Fruit fly (Drosophila melanogaster) whole organism, embryonic: Measurements from ENCODE around the gene fzy.

Experiments
- CG10543 ChIP-seq: fragments of 200-800 bp; sonication (Bioruptor generic); optimal IDR thresholded peaks from 3 replicates; lab custom pipeline; 2017; ENCODE audit warnings: missing biosample characterization, mild to moderate bottlenecking, missing genetic modification characterization, moderate library complexity
- CG10959 ChIP-seq: fragments of 200-800 bp; sonication (Bioruptor generic); IDR thresholded peaks from 2 replicates; pipeline ENCODE4 v1.3.6; 2022; ENCODE audit warnings: missing biosample characterization, missing genetic modification characterization
- CG11560 ChIP-seq: fragments of 200-800 bp; sonication (Bioruptor generic); IDR thresholded peaks from 3 replicates; pipeline ENCODE4 v1.3.6; 2022; ENCODE audit warnings: missing biosample characterization, missing genetic modification characterization
- CG12391 ChIP-seq: fragments of 200-800 bp; sonication (Bioruptor generic); optimal IDR thresholded peaks from 3 replicates; lab custom pipeline; 2018; ENCODE audit warnings: missing biosample characterization, mild to moderate bottlenecking, missing genetic modification characterization, moderate library complexity
- CG13424 ChIP-seq: fragments of 200-800 bp; sonication (Bioruptor generic); optimal IDR thresholded peaks from 2 replicates; lab custom pipeline; 2019; ENCODE audit warnings: missing biosample characterization, mild to moderate bottlenecking, missing genetic modification characterization, moderate library complexity
- CG13894 ChIP-seq: fragments of 200-800 bp; sonication (Bioruptor generic); optimal IDR thresholded peaks from 3 replicates; lab custom pipeline; 2018; ENCODE audit warnings: missing biosample characterization, mild to moderate bottlenecking, missing genetic modification characterization, moderate library complexity
- CG15011 ChIP-seq: fragments of 200-800 bp; sonication (Bioruptor generic); optimal IDR thresholded peaks from 3 replicates; lab custom pipeline; 2018; ENCODE audit warnings: missing biosample characterization, mild to moderate bottlenecking, missing genetic modification characterization
- CG15696 ChIP-seq: fragments of 200-800 bp; sonication (Bioruptor generic); optimal IDR thresholded peaks from 2 replicates; lab custom pipeline; 2019; ENCODE audit warnings: missing biosample characterization, mild to moderate bottlenecking, missing genetic modification characterization, moderate library complexity
- CG16779 ChIP-seq: fragments of 200-800 bp; sonication (Bioruptor generic); IDR thresholded peaks from 2 replicates; pipeline ENCODE4 v1.3.6; 2022; ENCODE audit warnings: missing biosample characterization, missing genetic modification characterization
- CG17359 ChIP-seq: fragments of 200-800 bp; sonication (Bioruptor generic); optimal IDR thresholded peaks from 3 replicates; lab custom pipeline; 2018; ENCODE audit warnings: missing biosample characterization, mild to moderate bottlenecking, missing genetic modification characterization, moderate library complexity
- CG17829 ChIP-seq: fragments of 200-800 bp; optimal IDR thresholded peaks from 2 replicates; lab custom pipeline; 2019; ENCODE audit warnings: missing biosample characterization, mild to moderate bottlenecking, missing genetic modification characterization, moderate library complexity
- CG18011 ChIP-seq: fragments of 200-800 bp; sonication (Bioruptor generic); optimal IDR thresholded peaks from 2 replicates; lab custom pipeline; 2017; ENCODE audit warnings: missing biosample characterization, missing genetic modification characterization, mild to moderate bottlenecking, moderate library complexity, missing genotype
- CG31388 ChIP-seq: fragments of 200-800 bp; sonication (Bioruptor generic); optimal IDR thresholded peaks from 2 replicates; lab custom pipeline; 2016; ENCODE audit warnings: missing biosample characterization, missing genetic modification characterization
- CG32772 ChIP-seq: fragments of 200-800 bp; sonication (Bioruptor generic); IDR thresholded peaks from 2 replicates; pipeline ENCODE4 v1.3.6; 2022; ENCODE audit warnings: missing biosample characterization, missing genetic modification characterization
- CG5953 ChIP-seq: fragments of 200-800 bp; sonication (Bioruptor generic); IDR thresholded peaks from 2 replicates; pipeline ENCODE4 v1.3.6; 2022; ENCODE audit warnings: missing biosample characterization, missing genetic modification characterization
- CG6689 ChIP-seq: fragments of 200-800 bp; sonication (Bioruptor generic); IDR thresholded peaks from 2 replicates; pipeline ENCODE4 v1.3.6; 2022; ENCODE audit warnings: missing biosample characterization, missing genetic modification characterization
- CG6765 ChIP-seq: fragments of 200-800 bp; sonication (Bioruptor generic); optimal IDR thresholded peaks from 3 replicates; lab custom pipeline; 2017; ENCODE audit warnings: missing biosample characterization, mild to moderate bottlenecking, missing genetic modification characterization
- CG7928 ChIP-seq: fragments of 200-800 bp; sonication (Bioruptor generic); optimal IDR thresholded peaks from 2 replicates; lab custom pipeline; 2017; ENCODE audit warnings: missing biosample characterization, mild to moderate bottlenecking, missing genetic modification characterization
- Deaf1 ChIP-seq: fragments of 200-800 bp; optimal IDR thresholded peaks from 3 replicates; lab custom pipeline; 2019; ENCODE audit warnings: missing biosample characterization, mild to moderate bottlenecking, missing genetic modification characterization, moderate library complexity
- Dref ChIP-seq: fragments of 200-800 bp; sonication (Bioruptor generic); IDR thresholded peaks from 2 replicates; pipeline ENCODE4 v1.3.6; 2022; ENCODE audit warnings: missing biosample characterization, missing genetic modification characterization
- E2f2 ChIP-seq: fragments of 200-800 bp; sonication (Bioruptor generic); IDR thresholded peaks from 2 replicates; pipeline ENCODE4 v1.3.6; 2022; ENCODE audit warnings: missing biosample characterization, missing genetic modification characterization
- Fer3 ChIP-seq: fragments of 200-800 bp; sonication (Bioruptor generic); optimal IDR thresholded peaks from 2 replicates; lab custom pipeline; 2018; ENCODE audit warnings: missing biosample characterization, mild to moderate bottlenecking, missing genetic modification characterization, moderate library complexity
- Gsc ChIP-seq: fragments of 200-800 bp; sonication (Bioruptor generic); IDR thresholded peaks from 2 replicates; pipeline ENCODE4 v1.3.6; 2022; ENCODE audit warnings: missing biosample characterization, missing genetic modification characterization
- Hey ChIP-seq: fragments of 200-800 bp; sonication (Bioruptor generic); optimal IDR thresholded peaks from 3 replicates; lab custom pipeline; 2018; ENCODE audit warnings: missing biosample characterization, mild to moderate bottlenecking, missing genetic modification characterization
- Hr39 ChIP-seq: fragments of >200 bp; optimal IDR thresholded peaks from 2 replicates; lab custom pipeline; 2017
- MBD-R2 ChIP-seq: fragments of 200-800 bp; sonication (Bioruptor generic); IDR thresholded peaks from 2 replicates; pipeline ENCODE4 v1.3.6; 2022; ENCODE audit warnings: missing biosample characterization, missing genetic modification characterization
- Med ChIP-seq: fragments of 200-800 bp; sonication (Bioruptor generic); peaks from one replicate; lab custom pipeline; 2016; ENCODE audit warnings: missing biosample characterization, missing genetic modification characterization, mild to moderate bottlenecking, inconsistent platforms, moderate library complexity
- Neu2 ChIP-seq: fragments of 200-800 bp; sonication (Bioruptor generic); optimal IDR thresholded peaks from 3 replicates; lab custom pipeline; 2016; ENCODE audit warnings: missing biosample characterization, missing genetic modification characterization, borderline replicate concordance
- Pdp1 ChIP-seq, 2 experiments: fragments of 200-800 bp; sonication (Bioruptor generic); optimal IDR thresholded peaks; 3 replicates each; lab custom pipeline; 2016; ENCODE audit warnings: missing biosample characterization in 2 of 2, missing genetic modification characterization in 2 of 2, mild to moderate bottlenecking in 1 of 2, moderate library complexity in 1 of 2
- Rfx ChIP-seq: fragments of 200-800 bp; sonication (Bioruptor generic); IDR thresholded peaks from 2 replicates; pipeline ENCODE4 v1.3.6; 2022; ENCODE audit warnings: missing biosample characterization, missing genetic modification characterization
- Sry-β ChIP-seq: fragments of 200-800 bp; sonication (Bioruptor generic); optimal IDR thresholded peaks from 2 replicates; lab custom pipeline; 2018; ENCODE audit warnings: missing biosample characterization, mild to moderate bottlenecking, missing genetic modification characterization, moderate library complexity
- Sry-δ ChIP-seq: fragments of 200-800 bp; sonication (Bioruptor generic); optimal IDR thresholded peaks from 2 replicates; lab custom pipeline; 2016; ENCODE audit warnings: missing biosample characterization, missing genetic modification characterization
- Xbp1 ChIP-seq: fragments of 200-800 bp; sonication (Bioruptor generic); optimal IDR thresholded peaks from 3 replicates; lab custom pipeline; 2016; ENCODE audit warnings: missing biosample characterization, mild to moderate bottlenecking, missing genetic modification characterization
- ab ChIP-seq: fragments of 200-800 bp; sonication (Bioruptor generic); optimal IDR thresholded peaks from 2 replicates; lab custom pipeline; 2016; ENCODE audit warnings: missing biosample characterization, missing genetic modification characterization
- croc ChIP-seq: fragments of 200-800 bp; sonication (Bioruptor generic); conservative IDR thresholded peaks from 3 replicates; pipeline ENCODE4 v1.3.6; 2022; ENCODE audit warnings: missing biosample characterization, missing genetic modification characterization
- crol ChIP-seq: fragments of 200-800 bp; sonication (Bioruptor generic); IDR thresholded peaks from 2 replicates; pipeline ENCODE4 v1.3.6; 2022; ENCODE audit warnings: missing biosample characterization, missing genetic modification characterization
- crp ChIP-seq, 2 experiments: fragments of 200-800 bp; sonication (Bioruptor generic); optimal IDR thresholded peaks; 2 replicates in 1 of 2; 3 replicates in 1 of 2; lab custom pipeline; 2017; ENCODE audit warnings: missing biosample characterization in 2 of 2, missing genetic modification characterization in 2 of 2, mild to moderate bottlenecking in 1 of 2, moderate library complexity in 1 of 2
- disco-r ChIP-seq: fragments of 200-800 bp; sonication (Bioruptor generic); optimal IDR thresholded peaks from 2 replicates; lab custom pipeline; 2016; ENCODE audit warnings: missing biosample characterization, missing genetic modification characterization
- dysf ChIP-seq: fragments of 200-800 bp; sonication (Bioruptor generic); IDR thresholded peaks from 3 replicates; pipeline ENCODE4 v1.3.6; 2022; ENCODE audit warnings: missing biosample characterization, missing genetic modification characterization
- ewg ChIP-seq: fragments of 200-800 bp; sonication (Bioruptor generic); optimal IDR thresholded peaks from 3 replicates; lab custom pipeline; 2017; ENCODE audit warnings: mild to moderate bottlenecking, missing biosample characterization, missing genetic modification reagents, missing genetic modification characterization
- hbn ChIP-seq: fragments of 200-800 bp; sonication (Bioruptor generic); IDR thresholded peaks from 2 replicates; pipeline ENCODE4 v1.3.6; 2022; ENCODE audit warnings: missing biosample characterization, missing genetic modification characterization; ENCODE audit not compliant: partially characterized antibody
- jing ChIP-seq: fragments of 200-800 bp; sonication (Bioruptor generic); optimal IDR thresholded peaks from 2 replicates; lab custom pipeline; 2018; ENCODE audit warnings: missing biosample characterization, mild to moderate bottlenecking, missing genetic modification characterization
- luna ChIP-seq: fragments of 200-800 bp; sonication (Bioruptor generic); optimal IDR thresholded peaks from 2 replicates; lab custom pipeline; 2016; ENCODE audit warnings: missing biosample characterization, missing genetic modification characterization
- mld ChIP-seq: fragments of 200-800 bp; sonication (Bioruptor generic); IDR thresholded peaks from 3 replicates; pipeline ENCODE4 v1.3.6; 2022; ENCODE audit warnings: missing biosample characterization, missing genetic modification characterization; ENCODE audit not compliant: partially characterized antibody
- pan ChIP-seq, 4 experiments: fragments of >200 bp in 3 of 4; fragments of 200-800 bp in 1 of 4; sonication (Bioruptor generic) in 1 of 4; optimal IDR thresholded peaks in 3 of 4; IDR thresholded peaks in 1 of 4; 2 replicates each; pipeline versions ENCODE4 v1.3.6 to Lab custom; 2017 to 2022; ENCODE audit warnings: missing biosample characterization in 2 of 4, missing genetic modification characterization in 2 of 4, mixed read lengths in 1 of 4
- pfk ChIP-seq: fragments of 200-800 bp; sonication (Bioruptor generic); optimal IDR thresholded peaks from 2 replicates; lab custom pipeline; 2018; ENCODE audit warnings: missing biosample characterization, mild to moderate bottlenecking, missing genetic modification characterization, moderate library complexity
- pnt ChIP-seq: fragments of 200-800 bp; sonication (Bioruptor generic); optimal IDR thresholded peaks from 3 replicates; lab custom pipeline; 2016; ENCODE audit warnings: missing biosample characterization, missing genetic modification characterization
- schlank ChIP-seq: fragments of 200-800 bp; sonication (Bioruptor generic); optimal IDR thresholded peaks from 2 replicates; lab custom pipeline; 2018; ENCODE audit warnings: missing biosample characterization, mild to moderate bottlenecking, missing genetic modification characterization
- scrt ChIP-seq: fragments of 200-800 bp; sonication (Bioruptor generic); optimal IDR thresholded peaks from 2 replicates; lab custom pipeline; 2018; ENCODE audit warnings: missing biosample characterization, mild to moderate bottlenecking, missing genetic modification characterization, moderate library complexity
- sd ChIP-seq: fragments of 200-800 bp; sonication (Bioruptor generic); optimal IDR thresholded peaks from 3 replicates; lab custom pipeline; 2018; ENCODE audit warnings: missing biosample characterization, mild to moderate bottlenecking, missing genetic modification characterization, moderate library complexity
- sima ChIP-seq: fragments of 200-800 bp; sonication (Bioruptor generic); optimal IDR thresholded peaks from 2 replicates; lab custom pipeline; 2016; ENCODE audit warnings: missing biosample characterization, missing genetic modification characterization
- tio ChIP-seq: fragments of 200-800 bp; sonication (Bioruptor generic); optimal IDR thresholded peaks from 2 replicates; lab custom pipeline; 2017; ENCODE audit warnings: missing biosample characterization, missing genetic modification characterization, inconsistent platforms

The fzy gene

DNA sequence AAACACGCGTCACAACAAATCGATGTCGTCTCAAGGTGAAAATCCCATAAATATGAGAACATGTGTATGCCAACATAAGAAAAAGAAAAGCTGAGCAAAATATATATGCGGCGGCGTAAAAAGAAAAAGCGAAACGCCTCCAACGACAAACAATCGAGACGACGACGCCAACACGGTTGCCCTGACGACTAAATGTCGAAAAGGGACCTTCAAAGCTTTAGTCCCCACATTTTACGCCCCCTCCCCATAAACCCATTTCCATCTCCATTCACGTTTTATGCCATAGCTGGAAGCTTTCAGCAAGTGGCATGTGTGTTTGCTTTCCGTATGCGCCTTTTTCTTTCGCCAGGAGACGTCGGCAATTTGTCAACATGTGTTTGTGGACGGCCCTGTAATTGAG, 32.8 kb upstream of the fzy start (continued):
- TF ChIP-seq croc (GFP tag; lab: Robert Waterston, UW) = no peak
- no peak for TF ChIP-seq Neu2 (GFP tag; lab: Kevin White, UChicago)
- TF ChIP-seq pan (optimal IDR thresholded peaks at IDR 0.05; lab: Kevin White, UChicago) = no peak
- no peak for TF ChIP-seq pan (GFP tag; optimal IDR thresholded peaks at IDR 0.05 in 1 of 2, IDR thresholded peaks at IDR 0.05 in 1 of 2)
- peak; percentile 48 for TF ChIP-seq CG10543
- no peak for TF ChIP-seq CG15696
- TF ChIP-seq CG31388 (GFP tag; lab: Kevin White, UChicago) = no peak
- peak; percentile 54; the same call in 1 of the 2 replicates for TF ChIP-seq Rfx
- TF ChIP-seq Gsc = no peak
- no peak for TF ChIP-seq crp (GFP tag; optimal IDR thresholded peaks at IDR 0.05; lab: Kevin White, UChicago)
- no peak for TF ChIP-seq CG6765 (GFP tag; lab: Kevin White, UChicago)
- no peak for TF ChIP-seq E2f2 (GFP tag; lab: Robert Waterston, UW)
- TF ChIP-seq CG6689 (GFP tag; lab: Robert Waterston, UW) = no peak
- peak; percentile 72 for TF ChIP-seq CG13894 (tag; lab: Kevin White, UChicago)
- TF ChIP-seq disco-r (GFP tag; lab: Kevin White, UChicago) = no peak
- no peak for TF ChIP-seq CG10959
- peak; percentile 5 for TF ChIP-seq sd
- no peak for TF ChIP-seq Hey (tag; lab: Kevin White, UChicago)
- TF ChIP-seq pfk (GFP tag; lab: Kevin White, UChicago) = peak; percentile 2
- TF ChIP-seq hbn (GFP tag; lab: Robert Waterston, UW) = no peak
- TF ChIP-seq CG12391 (tag; lab: Kevin White, UChicago) = no peak
- no peak for TF ChIP-seq dysf (GFP tag; lab: Robert Waterston, UW)
- TF ChIP-seq CG18011 = no peak
- TF ChIP-seq ewg (GFP tag; lab: Kevin White, UChicago) = no peak
- no peak for TF ChIP-seq MBD-R2 (GFP tag; lab: Robert Waterston, UW)
- TF ChIP-seq Fer3 (tag; lab: Kevin White, UChicago) = no peak
- TF ChIP-seq schlank = no peak
- TF ChIP-seq CG13424 (tag; lab: Kevin White, UChicago) = no peak
- TF ChIP-seq CG15011 (GFP tag; lab: Kevin White, UChicago) = no peak
- TF ChIP-seq Pdp1 (GFP tag; optimal IDR thresholded peaks at IDR 0.05; lab: Kevin White, UChicago) = no peak
- no peak for TF ChIP-seq Sry-δ (GFP tag; lab: Kevin White, UChicago)
- no peak for TF ChIP-seq CG17359 (tag; lab: Kevin White, UChicago)
- no peak for TF ChIP-seq tio (GFP tag; lab: Kevin White, UChicago)
- TF ChIP-seq Dref (GFP tag; lab: Robert Waterston, UW) = no peak
- TF ChIP-seq scrt (GFP tag; lab: Kevin White, UChicago) = no peak
- TF ChIP-seq CG11560 (tag; lab: Robert Waterston, UW) = no peak
- TF ChIP-seq sima = no peak
- TF ChIP-seq CG32772 (GFP tag; lab: Robert Waterston, UW) = no peak

DNA sequence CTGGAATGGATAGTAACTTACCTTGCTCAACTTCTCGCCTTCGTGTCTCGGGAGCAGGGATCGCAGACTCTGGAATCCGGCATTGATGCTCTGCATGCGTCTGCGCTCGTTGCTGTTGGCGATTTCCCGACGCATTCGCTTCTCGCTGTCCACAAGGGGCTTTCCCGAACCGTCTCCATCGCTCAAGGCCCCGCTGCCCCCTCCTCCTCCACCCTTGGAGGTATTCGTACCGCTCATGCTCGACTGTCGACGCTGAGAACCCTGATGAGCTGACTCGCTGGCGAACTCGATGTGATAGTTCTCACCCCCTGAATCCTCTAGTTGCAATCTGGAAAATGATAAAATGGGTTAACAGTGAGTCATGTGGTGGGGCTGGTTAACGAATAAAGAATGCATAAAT, 31.9 kb upstream of the fzy start:
- TF ChIP-seq Sry-β (GFP tag; lab: Kevin White, UChicago) (no peak), Deaf1 (tag; lab: Kevin White, UChicago) (peak; percentile 18), ab (no peak), mld (GFP tag; lab: Robert Waterston, UW) (no peak), Med (GFP tag; lab: Kevin White, UChicago) (peak; percentile 54), Xbp1 (GFP tag; lab: Kevin White, UChicago) (no peak), CG16779 (GFP tag; lab: Robert Waterston, UW) (0 out of 2 replicates have a peak, but pooled peaks have one; percentile 18), CG7928 (GFP tag; lab: Kevin White, UChicago) (no peak), CG17829 (tag; lab: Kevin White, UChicago) (no peak), CG5953 (GFP tag; lab: Robert Waterston, UW) (0 out of 2 replicates have a peak, but pooled peaks have one; percentile 6), crol (peak; percentile 71), pfk (GFP tag; lab: Kevin White, UChicago) (peak; percentile 27), Hr39 (lab: Kevin White, UChicago) (no peak), jing (no peak), luna (GFP tag; lab: Kevin White, UChicago) (no peak), pnt (GFP tag; lab: Kevin White, UChicago) (no peak)
